Worm (Caenorhabditis elegans) whole organism, mixed stage, embryonic: ENCODE data around the gene lbp-9.

Experiments used
- M03D4.4 ChIP-seq: sonication (generic microtip); optimal IDR thresholded peaks from 2 replicates; lab custom pipeline; 2017; ENCODE audit warnings: mild to moderate bottlenecking, missing genetic modification characterization, missing compliant biosample characterization
- bed-3 ChIP-seq: fragments of 200-800 bp; sonication (Bioruptor generic); optimal IDR thresholded peaks from 3 replicates; lab custom pipeline; 2018; ENCODE audit warnings: mild to moderate bottlenecking, missing genetic modification characterization, moderate library complexity, missing compliant biosample characterization
- ceh-83 ChIP-seq: fragments of 200-800 bp; sonication (Bioruptor generic); optimal IDR thresholded peaks from 2 replicates; lab custom pipeline; 2018; ENCODE audit warnings: mild to moderate bottlenecking, missing genetic modification characterization, missing compliant biosample characterization
- ces-1 ChIP-seq: fragments of 150-350 bp; optimal IDR thresholded peaks from 2 replicates; lab custom pipeline; 2014; ENCODE audit warnings: missing biosample characterization, missing genetic modification reagents, missing genetic modification characterization
- cnd-1 ChIP-seq: fragments of 200-800 bp; sonication (Bioruptor generic); optimal IDR thresholded peaks from 2 replicates; lab custom pipeline; 2018; ENCODE audit warnings: mild to moderate bottlenecking, missing genetic modification characterization, missing compliant biosample characterization
- drap-1 ChIP-seq: fragments of 200-800 bp; sonication (Bioruptor generic); optimal IDR thresholded peaks from 3 replicates; lab custom pipeline; 2018; ENCODE audit warnings: mild to moderate bottlenecking, missing genetic modification characterization, missing compliant biosample characterization
- elt-3 ChIP-seq: fragments of 150-350 bp; optimal IDR thresholded peaks from 2 replicates; lab custom pipeline; 2014; ENCODE audit warnings: missing biosample characterization, missing genetic modification characterization
- flh-1 ChIP-seq: fragments of 200-800 bp; sonication (Bioruptor generic); optimal IDR thresholded peaks from 2 replicates; lab custom pipeline; 2018; ENCODE audit warnings: mild to moderate bottlenecking, missing genetic modification characterization, moderate library complexity, missing compliant biosample characterization
- lin-13 ChIP-seq: fragments of 150-350 bp; optimal IDR thresholded peaks from 2 replicates; lab custom pipeline; 2014; ENCODE audit warnings: missing biosample characterization, missing genetic modification characterization
- lin-32 ChIP-seq: fragments of 200-800 bp; sonication (Bioruptor generic); optimal IDR thresholded peaks from 2 replicates; lab custom pipeline; 2018; ENCODE audit warnings: mild to moderate bottlenecking, missing genetic modification characterization, missing compliant biosample characterization
- lsy-2 ChIP-seq: fragments of 150-350 bp; optimal IDR thresholded peaks from 2 replicates; lab custom pipeline; 2014; ENCODE audit warnings: missing biosample characterization, missing genetic modification characterization
- mab-5 ChIP-seq: fragments of 150-350 bp; optimal IDR thresholded peaks from 2 replicates; lab custom pipeline; 2014; ENCODE audit warnings: missing biosample characterization, missing genetic modification characterization
- mep-1 ChIP-seq: fragments of 150-350 bp; optimal IDR thresholded peaks from 2 replicates; lab custom pipeline; 2017; ENCODE audit warnings: missing biosample characterization, missing genetic modification reagents, missing genetic modification characterization, inconsistent platforms
- mls-2 ChIP-seq: sonication (generic microtip); optimal IDR thresholded peaks from 2 replicates; lab custom pipeline; 2016; ENCODE audit warnings: mild to moderate bottlenecking, missing genetic modification characterization, moderate library complexity, missing compliant biosample characterization
- nhr-2 ChIP-seq: fragments of 150-350 bp; optimal IDR thresholded peaks from 2 replicates; lab custom pipeline; 2014; ENCODE audit warnings: missing biosample characterization, missing genetic modification characterization
- nhr-237 ChIP-seq: fragments of 150-350 bp; optimal IDR thresholded peaks from 2 replicates; lab custom pipeline; 2014; ENCODE audit warnings: missing biosample characterization, missing genetic modification characterization
- nhr-28 ChIP-seq: fragments of 150-350 bp; optimal IDR thresholded peaks from 2 replicates; lab custom pipeline; 2014; ENCODE audit warnings: missing biosample characterization, missing genetic modification characterization
- nhr-76 ChIP-seq: sonication (generic microtip); optimal IDR thresholded peaks from 2 replicates; lab custom pipeline; 2017; ENCODE audit warnings: missing biosample characterization, missing genetic modification characterization
- pha-4 ChIP-seq: fragments of 150-350 bp; optimal IDR thresholded peaks from 2 replicates; lab custom pipeline; 2018; ENCODE audit warnings: missing biosample characterization, missing genetic modification reagents, missing genetic modification characterization
- sem-2 ChIP-seq: fragments of 200-800 bp; sonication (Bioruptor generic); optimal IDR thresholded peaks from 2 replicates; lab custom pipeline; 2018; ENCODE audit warnings: mild to moderate bottlenecking, missing genetic modification characterization, missing compliant biosample characterization
- sptf-1 ChIP-seq: sonication (generic microtip); optimal IDR thresholded peaks from 2 replicates; lab custom pipeline; 2017; ENCODE audit warnings: mild to moderate bottlenecking, missing genetic modification characterization, moderate library complexity, missing compliant biosample characterization
- unc-120 ChIP-seq: sonication (generic microtip); optimal IDR thresholded peaks from 2 replicates; lab custom pipeline; 2017; ENCODE audit warnings: missing genetic modification characterization, missing compliant biosample characterization; ENCODE audit not compliant: poor library complexity, severe bottlenecking
- unc-39 ChIP-seq: fragments of 150-350 bp; optimal IDR thresholded peaks from 2 replicates; lab custom pipeline; 2014; ENCODE audit warnings: missing biosample characterization, missing genetic modification characterization
- unc-62 ChIP-seq: fragments of 150-350 bp; optimal IDR thresholded peaks from 2 replicates; lab custom pipeline; 2014; ENCODE audit warnings: missing biosample characterization, missing genetic modification reagents, missing genetic modification characterization
- zip-8 ChIP-seq: fragments of 150-350 bp; optimal IDR thresholded peaks from 2 replicates; lab custom pipeline; 2014; ENCODE audit warnings: missing biosample characterization, missing genetic modification characterization
- ztf-11 ChIP-seq: fragments of 150-350 bp; optimal IDR thresholded peaks from 2 replicates; lab custom pipeline; 2014; ENCODE audit warnings: missing biosample characterization, missing genetic modification characterization

lbp-9 gene

DNA sequence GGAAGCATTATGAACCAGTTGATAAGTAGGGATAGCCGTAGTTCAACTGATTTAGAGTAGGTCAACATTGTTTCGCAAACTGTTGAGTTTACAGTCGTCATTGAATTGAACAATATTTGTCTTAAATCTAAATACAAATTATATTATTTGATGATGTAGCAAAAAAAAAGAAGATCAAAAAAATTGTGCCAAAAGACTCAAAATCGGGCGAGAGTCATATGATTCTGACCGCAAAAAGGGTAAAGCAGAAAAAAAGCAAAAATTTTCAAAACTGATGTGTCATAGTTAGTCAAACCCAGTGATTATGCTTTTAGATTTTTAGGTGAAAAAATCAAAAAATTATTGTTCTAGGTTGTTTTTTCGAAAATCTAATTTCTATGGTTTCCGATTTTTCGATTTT is 40.5 kb upstream of the lbp-9 start, which contains the start of gene srab-13:
srab-13 (minus strand) TSS at position 101 of the 400 bp plus-strand sequence.
- TF ChIP-seq nhr-237 = no peak
- TF ChIP-seq unc-62 (GFP tag; lab: Kevin White, UChicago) = no peak
- TF ChIP-seq lin-32 (GFP tag; lab: Kevin White, UChicago) = no peak
- no peak for TF ChIP-seq sptf-1
- TF ChIP-seq lin-13 (tag; lab: Kevin White, UChicago) = no peak
- TF ChIP-seq cnd-1 = no peak
- TF ChIP-seq ceh-83 (GFP tag; lab: Kevin White, UChicago) = no peak
- no peak for TF ChIP-seq pha-4
- no peak for TF ChIP-seq nhr-76 (tag; lab: Kevin White, UChicago)
- TF ChIP-seq mep-1 = no peak
- TF ChIP-seq sem-2 (GFP tag; lab: Kevin White, UChicago) = no peak
- no peak for TF ChIP-seq M03D4.4
- TF ChIP-seq lsy-2 (tag; lab: Kevin White, UChicago) = no peak
- no peak for TF ChIP-seq ces-1 (GFP tag; lab: Kevin White, UChicago)

ce11 chrV:2029877-2030276 is 38.4 kb upstream of the lbp-9 start, which contains the start of gene F59A7.12:
TSS of gene F59A7.12 (plus strand) at chrV:2030177.
- TF ChIP-seq zip-8 (tag; lab: Kevin White, UChicago) (no peak), elt-3 (tag; lab: Kevin White, UChicago) (no peak)

ce11 chrV:2030661-2031060 is 37.6 kb upstream of the lbp-9 start:
- TF ChIP-seq flh-1 = no peak
- no peak for TF ChIP-seq nhr-28 (tag; lab: Kevin White, UChicago)
- TF ChIP-seq bed-3 (GFP tag; lab: Kevin White, UChicago) = no peak
- TF ChIP-seq lsy-2 (tag; lab: Kevin White, UChicago) = no peak
- TF ChIP-seq, all 35 proteins: peak for 0

- TF ChIP-seq drap-1 (GFP tag; lab: Kevin White, UChicago) = no peak
- TF ChIP-seq sptf-1 = no peak
- TF ChIP-seq unc-120 (tag; lab: Kevin White, UChicago) = no peak
- no peak for TF ChIP-seq flh-1
- TF ChIP-seq ztf-11 = no peak
- TF ChIP-seq M03D4.4 = no peak
- no peak for TF ChIP-seq lin-13 (tag; lab: Kevin White, UChicago)
- TF ChIP-seq unc-62 (GFP tag; lab: Kevin White, UChicago) = no peak
- TF ChIP-seq nhr-2 = no peak
- TF ChIP-seq mab-5 = no peak
- no peak for TF ChIP-seq sem-2 (GFP tag; lab: Kevin White, UChicago)
- TF ChIP-seq cnd-1 = no peak
- no peak for TF ChIP-seq zip-8 (tag; lab: Kevin White, UChicago)
- no peak for TF ChIP-seq ceh-83 (GFP tag; lab: Kevin White, UChicago)
Measured at ce11 chrV:2031454-2031853, 36.8 kb upstream of the lbp-9 start, which contains the start of gene hil-6. TSS of gene hil-6 (minus strand) at chrV:2031554.

- TF ChIP-seq nhr-28 (tag; lab: Kevin White, UChicago) = no peak
- TF ChIP-seq, all 35 proteins: peak for 0
Measured at ce11 chrV:2035545-2035944, 32.7 kb upstream of the lbp-9 start, which contains the start of gene srab-23. TSS of gene srab-23 (minus strand) at chrV:2035645.

DNA sequence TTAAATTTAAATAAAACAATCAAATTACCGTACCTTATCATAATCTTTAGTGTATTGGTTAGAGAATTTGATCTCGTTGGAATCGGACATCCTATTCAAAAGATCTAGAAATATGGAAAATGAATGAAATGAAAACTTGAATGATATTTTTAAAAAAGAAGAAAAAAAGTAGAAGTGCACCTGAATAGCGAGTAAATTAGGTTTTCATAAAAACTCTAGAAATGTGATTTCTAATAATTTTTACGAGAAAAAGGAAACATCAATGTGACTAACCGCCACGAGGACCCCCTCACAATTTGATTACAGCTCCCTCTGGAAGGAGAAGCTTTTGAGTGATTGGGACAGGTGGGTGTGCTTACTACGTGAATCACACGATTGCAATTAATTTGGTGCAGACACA is 22.3 kb upstream of the lbp-9 start, which contains the start of gene Y40B10A.5:
Y40B10A.5 (minus strand) TSS at position 101 of the 400 bp plus-strand sequence.
- no peak for TF ChIP-seq mab-5

- TF ChIP-seq zip-8 (tag; lab: Kevin White, UChicago) = no peak
- TF ChIP-seq elt-3 (tag; lab: Kevin White, UChicago) = no peak
- no peak for TF ChIP-seq ztf-11
- no peak for TF ChIP-seq nhr-76 (tag; lab: Kevin White, UChicago)
- no peak for TF ChIP-seq mls-2
- no peak for TF ChIP-seq nhr-2
- no peak for TF ChIP-seq sptf-1
Measured at ce11 chrV:2050136-2050535, 18.1 kb upstream of the lbp-9 start, which contains the start of gene comt-4. TSS of gene comt-4 (minus strand) at chrV:2050185.

DNA sequence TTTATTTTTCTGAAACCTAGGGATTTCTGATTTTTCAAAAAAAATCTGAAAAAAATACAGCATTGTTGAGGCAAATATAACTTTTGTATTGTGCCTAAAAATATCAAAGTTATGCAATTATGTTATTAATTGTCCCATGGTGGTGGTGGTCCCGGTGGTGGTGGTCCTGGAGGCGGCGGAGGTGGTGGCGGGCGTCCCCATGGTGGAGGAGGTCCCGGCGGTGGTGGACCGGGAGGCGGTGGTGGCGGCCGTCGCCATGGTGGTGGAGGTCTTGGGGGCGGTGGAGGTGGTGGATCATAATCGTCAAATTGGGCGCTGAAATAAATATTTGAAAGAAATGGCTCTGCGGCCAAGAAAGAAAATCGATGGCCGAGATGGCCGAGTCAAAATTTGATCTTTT is 17.5 kb upstream of the lbp-9 start:
- no peak for TF ChIP-seq nhr-2
- TF ChIP-seq unc-39 = no peak
